Fruit fly (Drosophila melanogaster): ENCODE results near the gene Vps24.

Gene Vps24

DNA sequence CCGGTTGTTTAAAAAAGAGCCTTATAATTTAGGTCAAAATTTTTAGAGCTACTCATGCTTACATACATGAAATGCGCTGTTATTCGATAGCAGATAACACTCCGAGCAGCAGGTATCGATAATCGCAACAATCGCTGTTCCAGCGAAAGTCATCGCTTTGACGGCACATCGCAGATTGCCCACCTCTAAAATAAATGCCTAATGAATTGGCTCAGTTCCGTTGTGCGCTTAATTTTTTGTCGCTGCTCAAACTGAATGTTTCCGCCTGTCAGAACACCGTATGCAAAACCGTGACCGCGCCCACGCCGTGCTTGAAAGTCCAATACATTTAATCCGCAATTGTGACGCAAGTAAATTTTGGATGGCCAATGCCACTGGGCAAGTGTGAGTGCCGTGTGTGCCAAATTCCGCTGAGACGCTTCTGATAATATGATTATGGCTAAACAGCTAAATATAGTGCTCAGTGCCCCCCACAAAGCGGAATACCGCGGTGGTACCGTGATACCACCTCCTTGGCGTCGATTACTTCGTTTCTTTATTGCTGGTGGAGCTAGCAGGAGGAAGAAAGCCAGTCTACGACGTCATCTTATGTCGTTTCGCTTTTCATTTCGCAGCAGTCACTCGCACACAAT is 8.9 kb upstream of the Vps24 start, which contains the start of gene CG9795 (continued):
- no peak for TF ChIP-seq CG43689 (GFP tag; IDR thresholded peaks at IDR 0.05)
- TF ChIP-seq CG17361 (GFP tag; IDR thresholded peaks at IDR 0.05): no peak
- TF ChIP-seq fd3F (GFP tag; optimal IDR thresholded peaks at IDR 0.05): no peak
- peak; percentile 21 for TF ChIP-seq CG16863 (GFP tag; optimal IDR thresholded peaks at IDR 0.05)
- TF ChIP-seq Ptx1 (GFP tag; IDR thresholded peaks at IDR 0.05): no peak
- peak; percentile 11; the same call in 1 of the 2 replicates for TF ChIP-seq lmd (GFP tag; IDR thresholded peaks at IDR 0.05)
- no peak for TF ChIP-seq Mrtf (GFP tag; IDR thresholded peaks at IDR 0.05)
- TF ChIP-seq CG7372 (GFP tag; IDR thresholded peaks at IDR 0.05): no peak
- peak; percentile 75 for TF ChIP-seq Ets97D (GFP tag; optimal IDR thresholded peaks at IDR 0.05)
- TF ChIP-seq tap (tag; optimal IDR thresholded peaks at IDR 0.05): no peak
- no peak for TF ChIP-seq crp (GFP tag; optimal IDR thresholded peaks at IDR 0.05)
- TF ChIP-seq CG42726 (GFP tag; IDR thresholded peaks at IDR 0.05; ENCODE audit: partially characterized antibody): peak; percentile 61; the same call in 1 of the 2 replicates
- TF ChIP-seq dysf (GFP tag; IDR thresholded peaks at IDR 0.05): no peak; the same call in 2 of the 3 replicates
- TF ChIP-seq CG4360 (GFP tag; IDR thresholded peaks at IDR 0.05): no peak
- no peak for TF ChIP-seq CG13894 (tag; optimal IDR thresholded peaks at IDR 0.05)
- no peak for TF ChIP-seq CG11085 (GFP tag; IDR thresholded peaks at IDR 0.05)
- no peak for TF ChIP-seq CG15269 (tag; optimal IDR thresholded peaks at IDR 0.05)
- no peak for TF ChIP-seq CG9215 (GFP tag; IDR thresholded peaks at IDR 0.05)
- 0 out of 2 replicates have a peak, but pooled peaks have one; percentile 31 for TF ChIP-seq CG3847 (GFP tag; IDR thresholded peaks at IDR 0.05)
- TF ChIP-seq pb (GFP tag; optimal IDR thresholded peaks at IDR 0.05): no peak
- peak; percentile 93 for TF ChIP-seq CG34224 (GFP tag; IDR thresholded peaks at IDR 0.05; ENCODE audit: partially characterized antibody)
- TF ChIP-seq Dip2 (GFP tag; IDR thresholded peaks at IDR 0.05): no peak
- peak; percentile 89 for TF ChIP-seq sna (GFP tag; IDR thresholded peaks at IDR 0.05; ENCODE audit: partially characterized antibody)
- TF ChIP-seq zfh2 (GFP tag; optimal IDR thresholded peaks at IDR 0.05): peak; percentile 48
- no peak for TF ChIP-seq cato (GFP tag; optimal IDR thresholded peaks at IDR 0.05; ENCODE audit: borderline replicate concordance)
- TF ChIP-seq usp (GFP tag; optimal IDR thresholded peaks at IDR 0.05): no peak
- TF ChIP-seq CG30020 (tag; optimal IDR thresholded peaks at IDR 0.05): peak; percentile 79
- peak; percentile 30 for TF ChIP-seq CG17829 (tag; optimal IDR thresholded peaks at IDR 0.05)
- no peak for TF ChIP-seq sim (GFP tag; IDR thresholded peaks at IDR 0.05)
- no peak; the same call in 1 of the 2 replicates for TF ChIP-seq CG6689 (GFP tag; IDR thresholded peaks at IDR 0.05)
- no peak for TF ChIP-seq mirr (GFP tag; optimal IDR thresholded peaks at IDR 0.05)
- peak; percentile 41 for TF ChIP-seq CG2712 (tag; optimal IDR thresholded peaks at IDR 0.05)
- TF ChIP-seq abd-A (tag; optimal IDR thresholded peaks at IDR 0.05): no peak
- peak; percentile 18 for TF ChIP-seq CG3163 (GFP tag; optimal IDR thresholded peaks at IDR 0.05)
- no peak for TF ChIP-seq Aef1 (GFP tag; IDR thresholded peaks at IDR 0.05)
- no peak for TF ChIP-seq NC2β (GFP tag; optimal IDR thresholded peaks at IDR 0.05)
- no peak for TF ChIP-seq zfh1 (GFP tag; IDR thresholded peaks at IDR 0.05)
- no peak for TF ChIP-seq CG8359 (GFP tag; optimal IDR thresholded peaks at IDR 0.05; ENCODE audit: borderline replicate concordance)
- TF ChIP-seq CG1792 (GFP tag; optimal IDR thresholded peaks at IDR 0.05): no peak
- TF ChIP-seq CG3838 (GFP tag; optimal IDR thresholded peaks at IDR 0.05): no peak
- TF ChIP-seq fu2 (GFP tag; optimal IDR thresholded peaks at IDR 0.05): peak; percentile 3
- TF ChIP-seq bab2 (GFP tag; optimal IDR thresholded peaks at IDR 0.05): no peak
- no peak for TF ChIP-seq chif (GFP tag; optimal IDR thresholded peaks at IDR 0.05)
- TF ChIP-seq CG11723 (GFP tag; optimal IDR thresholded peaks at IDR 0.05): no peak
- TF ChIP-seq pita (GFP tag; optimal IDR thresholded peaks at IDR 0.05): no peak
- TF ChIP-seq ase (GFP tag; IDR thresholded peaks at IDR 0.05): no peak
- no peak for TF ChIP-seq tio (GFP tag; optimal IDR thresholded peaks at IDR 0.05)
- TF ChIP-seq Jarid2 (GFP tag; optimal IDR thresholded peaks at IDR 0.05): no peak
- TF ChIP-seq CG7357 (GFP tag; IDR thresholded peaks at IDR 0.05): no peak
- no peak for TF ChIP-seq CG8924 (tag; optimal IDR thresholded peaks at IDR 0.05)
- TF ChIP-seq CG7745 (tag; optimal IDR thresholded peaks at IDR 0.05): peak; percentile 54
